Fruit fly (Drosophila melanogaster) whole organism, embryonic: ENCODE measurements around the gene CG10413.

Source experiments
- CG10654 ChIP-seq: fragments of 200-800 bp; sonication (Bioruptor generic); optimal IDR thresholded peaks from 2 replicates; lab custom pipeline; 2016; ENCODE audit warnings: missing biosample characterization, missing genetic modification characterization
- CG11695 ChIP-seq: fragments of 200-800 bp; sonication (Bioruptor generic); IDR thresholded peaks from 3 replicates; pipeline ENCODE4 v1.3.6; 2022; ENCODE audit warnings: missing biosample characterization, missing genetic modification characterization
- CG14050 ChIP-seq: fragments of 200-800 bp; sonication (Bioruptor generic); IDR thresholded peaks from 3 replicates; pipeline ENCODE4 v1.3.6; 2022; ENCODE audit warnings: missing biosample characterization, missing genetic modification characterization
- CG14860 ChIP-seq: fragments of 200-800 bp; sonication (Bioruptor generic); IDR thresholded peaks from 3 replicates; pipeline ENCODE4 v1.3.6; 2022; ENCODE audit warnings: missing biosample characterization, missing genetic modification characterization; ENCODE audit not compliant: partially characterized antibody
- CG14965 ChIP-seq: fragments of 200-800 bp; sonication (Bioruptor generic); optimal IDR thresholded peaks from 2 replicates; lab custom pipeline; 2016; ENCODE audit warnings: missing biosample characterization, missing genetic modification characterization, borderline replicate concordance
- CG15601 ChIP-seq: fragments of 200-800 bp; sonication (Bioruptor generic); optimal IDR thresholded peaks from 3 replicates; lab custom pipeline; 2019; ENCODE audit warnings: missing biosample characterization, mild to moderate bottlenecking, missing genetic modification characterization, moderate library complexity
- CG1792 ChIP-seq: fragments of 200-800 bp; sonication (Bioruptor generic); optimal IDR thresholded peaks from 2 replicates; lab custom pipeline; 2016; ENCODE audit warnings: missing biosample characterization, missing genetic modification characterization
- CG1832 ChIP-seq: fragments of 200-800 bp; sonication (Bioruptor generic); optimal IDR thresholded peaks from 2 replicates; lab custom pipeline; 2017; ENCODE audit warnings: missing biosample characterization, mild to moderate bottlenecking, missing genetic modification characterization, inconsistent platforms
- CG18476 ChIP-seq: fragments of 200-800 bp; sonication (Bioruptor generic); optimal IDR thresholded peaks from 2 replicates; lab custom pipeline; 2016; ENCODE audit warnings: missing biosample characterization, mild to moderate bottlenecking, missing genetic modification characterization
- CG2199 ChIP-seq: fragments of 200-800 bp; sonication (Bioruptor generic); IDR thresholded peaks from 3 replicates; pipeline ENCODE4 v1.3.6; 2022; ENCODE audit warnings: missing biosample characterization, missing genetic modification characterization
- CG2712 ChIP-seq: fragments of 200-800 bp; optimal IDR thresholded peaks from 3 replicates; lab custom pipeline; 2019; ENCODE audit warnings: missing biosample characterization, mild to moderate bottlenecking, missing genetic modification characterization, moderate library complexity
- CG31441 ChIP-seq: fragments of 200-800 bp; sonication (Bioruptor generic); IDR thresholded peaks from 2 replicates; pipeline ENCODE4 v1.3.6; 2022; ENCODE audit warnings: missing biosample characterization, missing genetic modification characterization
- CG32532 ChIP-seq: fragments of 200-800 bp; sonication (Bioruptor generic); IDR thresholded peaks from 2 replicates; pipeline ENCODE4 v1.3.6; 2022; ENCODE audit warnings: missing biosample characterization, missing genetic modification characterization
- CG34422 ChIP-seq: fragments of 200-800 bp; sonication (Bioruptor generic); IDR thresholded peaks from 3 replicates; pipeline ENCODE4 v1.3.6; 2022; ENCODE audit warnings: missing biosample characterization, missing genetic modification characterization
- CG4424 ChIP-seq: fragments of 200-800 bp; sonication (Bioruptor generic); optimal IDR thresholded peaks from 3 replicates; lab custom pipeline; 2016; ENCODE audit warnings: missing biosample characterization, missing genetic modification characterization
- CG7987 ChIP-seq: fragments of 200-800 bp; sonication (Bioruptor generic); optimal IDR thresholded peaks from 2 replicates; lab custom pipeline; 2018; ENCODE audit warnings: missing biosample characterization, mild to moderate bottlenecking, missing genetic modification characterization, moderate library complexity
- CG8089 ChIP-seq: fragments of 200-800 bp; sonication (Bioruptor generic); optimal IDR thresholded peaks from 3 replicates; lab custom pipeline; 2016; ENCODE audit warnings: missing biosample characterization, missing genetic modification characterization
- CG8388 ChIP-seq: fragments of 200-800 bp; sonication (Bioruptor generic); optimal IDR thresholded peaks from 2 replicates; lab custom pipeline; 2019; ENCODE audit warnings: missing biosample characterization, mild to moderate bottlenecking, missing genetic modification characterization, moderate library complexity
- CG9215 ChIP-seq: fragments of 200-800 bp; sonication (Bioruptor generic); IDR thresholded peaks from 2 replicates; pipeline ENCODE4 v1.3.6; 2022; ENCODE audit warnings: missing biosample characterization, missing genetic modification characterization
- CG9437 ChIP-seq: fragments of 200-800 bp; sonication (Bioruptor generic); optimal IDR thresholded peaks from 2 replicates; lab custom pipeline; 2018; ENCODE audit warnings: missing biosample characterization, mild to moderate bottlenecking, missing genetic modification characterization
- CG9609 ChIP-seq: fragments of 200-800 bp; sonication (Bioruptor generic); optimal IDR thresholded peaks from 3 replicates; lab custom pipeline; 2016; ENCODE audit warnings: missing biosample characterization, missing genetic modification characterization
- CG9727 ChIP-seq: fragments of 200-800 bp; sonication (Bioruptor generic); optimal IDR thresholded peaks from 3 replicates; lab custom pipeline; 2017; ENCODE audit warnings: missing biosample characterization, mild to moderate bottlenecking, missing genetic modification characterization
- CoRest ChIP-seq: fragments of 200-800 bp; sonication (Bioruptor generic); optimal IDR thresholded peaks from 3 replicates; lab custom pipeline; 2018; ENCODE audit warnings: missing biosample characterization, mild to moderate bottlenecking, missing genetic modification characterization, moderate library complexity
- Dfd ChIP-seq, 2 experiments: fragments of >200 bp; optimal IDR thresholded peaks; 2 replicates each; lab custom pipeline; 2017; ENCODE audit warnings: missing biosample characterization in 2 of 2, missing genetic modification characterization in 2 of 2
- ERR ChIP-seq: fragments of 200-800 bp; sonication (Bioruptor generic); optimal IDR thresholded peaks from 2 replicates; lab custom pipeline; 2016; ENCODE audit warnings: missing biosample characterization, missing genetic modification characterization
- H15 ChIP-seq: fragments of 200-800 bp; sonication (Bioruptor generic); IDR thresholded peaks from 3 replicates; pipeline ENCODE4 v1.3.6; 2022; ENCODE audit warnings: missing biosample characterization, missing genetic modification characterization
- Hmr ChIP-seq: fragments of 200-800 bp; sonication (Bioruptor generic); optimal IDR thresholded peaks from 3 replicates; lab custom pipeline; 2017; ENCODE audit warnings: mild to moderate bottlenecking, missing biosample characterization, missing genetic modification reagents, missing genetic modification characterization
- Kr ChIP-seq: fragments of 200-800 bp; sonication (Bioruptor generic); optimal IDR thresholded peaks from 2 replicates; lab custom pipeline; 2017; ENCODE audit warnings: missing biosample characterization, mild to moderate bottlenecking, missing genetic modification characterization
- Myb ChIP-seq: fragments of 200-800 bp; sonication (Bioruptor generic); optimal IDR thresholded peaks from 2 replicates; lab custom pipeline; 2016; ENCODE audit warnings: missing biosample characterization, missing genetic modification characterization
- Spps ChIP-seq: fragments of 200-800 bp; sonication (Bioruptor generic); optimal IDR thresholded peaks from 2 replicates; lab custom pipeline; 2018; ENCODE audit warnings: missing biosample characterization, mild to moderate bottlenecking, missing genetic modification characterization
- YL-1 ChIP-seq: fragments of 200-800 bp; sonication (Bioruptor generic); optimal IDR thresholded peaks from 3 replicates; lab custom pipeline; 2017; ENCODE audit warnings: missing biosample characterization, mild to moderate bottlenecking, missing genetic modification characterization
- al ChIP-seq: fragments of 200-800 bp; sonication (Bioruptor generic); IDR thresholded peaks from 2 replicates; pipeline ENCODE4 v1.3.6; 2022; ENCODE audit warnings: missing biosample characterization, missing genetic modification characterization
- ash1 ChIP-seq: fragments of 200-800 bp; sonication (Bioruptor generic); optimal IDR thresholded peaks from 2 replicates; lab custom pipeline; 2018; ENCODE audit warnings: missing biosample characterization, mild to moderate bottlenecking, missing genetic modification characterization
- crol ChIP-seq: fragments of 200-800 bp; sonication (Bioruptor generic); IDR thresholded peaks from 2 replicates; pipeline ENCODE4 v1.3.6; 2022; ENCODE audit warnings: missing biosample characterization, missing genetic modification characterization
- danr ChIP-seq: fragments of 200-800 bp; sonication (Bioruptor generic); IDR thresholded peaks from 2 replicates; pipeline ENCODE4 v1.3.6; 2022; ENCODE audit warnings: missing biosample characterization, missing genetic modification characterization
- dmrt11E ChIP-seq: fragments of 200-800 bp; sonication (Bioruptor generic); optimal IDR thresholded peaks from 3 replicates; lab custom pipeline; 2018; ENCODE audit warnings: missing biosample characterization, mild to moderate bottlenecking, missing genetic modification characterization, moderate library complexity
- emc ChIP-seq: fragments of 200-800 bp; sonication (Bioruptor generic); optimal IDR thresholded peaks from 2 replicates; lab custom pipeline; 2016; ENCODE audit warnings: missing biosample characterization, missing genetic modification characterization
- esg ChIP-seq: fragments of 200-800 bp; sonication (Bioruptor generic); conservative IDR thresholded peaks from 2 replicates; pipeline ENCODE4 v1.3.6; 2022; ENCODE audit warnings: missing biosample characterization, missing genetic modification characterization
- gce ChIP-seq: fragments of 200-800 bp; sonication (Bioruptor generic); IDR thresholded peaks from 3 replicates; pipeline ENCODE4 v1.3.6; 2022; ENCODE audit warnings: missing biosample characterization, missing genetic modification characterization
- gem ChIP-seq: fragments of 200-800 bp; sonication (Bioruptor generic); optimal IDR thresholded peaks from 2 replicates; lab custom pipeline; 2019; ENCODE audit warnings: missing biosample characterization, mild to moderate bottlenecking, missing genetic modification characterization, moderate library complexity
- ind ChIP-seq: fragments of 200-800 bp; sonication (Bioruptor generic); optimal IDR thresholded peaks from 3 replicates; lab custom pipeline; 2016; ENCODE audit warnings: missing biosample characterization, missing genetic modification characterization
- lab ChIP-seq: fragments of 200-800 bp; sonication (Bioruptor generic); optimal IDR thresholded peaks from 3 replicates; lab custom pipeline; 2017; ENCODE audit warnings: missing biosample characterization, missing genetic modification characterization, mild to moderate bottlenecking, moderate library complexity, missing genetic modification reagents
- odd ChIP-seq: fragments of 200-800 bp; sonication (Bioruptor generic); optimal IDR thresholded peaks from 2 replicates; lab custom pipeline; 2017; ENCODE audit warnings: missing biosample characterization, mild to moderate bottlenecking, missing genetic modification characterization
- otp ChIP-seq: fragments of 200-800 bp; sonication (Bioruptor generic); IDR thresholded peaks from 3 replicates; pipeline ENCODE4, ENCODE4 v1.3.6; 2022; ENCODE audit warnings: missing biosample characterization, missing genetic modification characterization
- pfk ChIP-seq: fragments of 200-800 bp; sonication (Bioruptor generic); optimal IDR thresholded peaks from 2 replicates; lab custom pipeline; 2018; ENCODE audit warnings: missing biosample characterization, mild to moderate bottlenecking, missing genetic modification characterization, moderate library complexity
- pros ChIP-seq: fragments of 200-800 bp; sonication (Bioruptor generic); optimal IDR thresholded peaks from 3 replicates; lab custom pipeline; 2019; ENCODE audit warnings: missing biosample characterization, mild to moderate bottlenecking, missing genetic modification characterization, moderate library complexity
- psq ChIP-seq: fragments of 200-800 bp; sonication (Bioruptor generic); optimal IDR thresholded peaks from 2 replicates; lab custom pipeline; 2017; ENCODE audit warnings: missing biosample characterization, missing genetic modification characterization
- repo ChIP-seq: fragments of 200-800 bp; sonication (Bioruptor generic); optimal IDR thresholded peaks from 2 replicates; lab custom pipeline; 2016; ENCODE audit warnings: missing biosample characterization, missing genetic modification characterization
- sisA ChIP-seq: fragments of 200-800 bp; sonication (Bioruptor generic); IDR thresholded peaks from 2 replicates; pipeline ENCODE4 v1.3.6; 2022; ENCODE audit warnings: missing biosample characterization, missing genetic modification characterization
- trh ChIP-seq: fragments of 200-800 bp; sonication (Bioruptor generic); optimal IDR thresholded peaks from 2 replicates; lab custom pipeline; 2016; ENCODE audit warnings: missing biosample characterization, missing genetic modification characterization
- tup ChIP-seq: fragments of 200-800 bp; sonication (Bioruptor generic); optimal IDR thresholded peaks from 2 replicates; lab custom pipeline; 2016; ENCODE audit warnings: missing biosample characterization, mild to moderate bottlenecking, missing genetic modification characterization, moderate library complexity
- vnd ChIP-seq: fragments of 200-800 bp; sonication (Bioruptor generic); IDR thresholded peaks from 3 replicates; pipeline ENCODE4 v1.3.6; 2022; ENCODE audit warnings: missing biosample characterization, missing genetic modification characterization; ENCODE audit not compliant: partially characterized antibody

The CG10413 gene

dm6 chr2L:18616019-18616418 lies 11.0 kb upstream of the CG10413 start, which contains the start of gene IFT46 (continued):
- TF ChIP-seq CG2199 (GFP tag; lab: Robert Waterston, UW): peak; percentile 28; the same call in 1 of the 3 replicates
- no peak for TF ChIP-seq CG9437 (GFP tag; lab: Kevin White, UChicago)
- TF ChIP-seq lab (GFP tag; lab: Kevin White, UChicago): no peak
- peak; percentile 34; the same call in 1 of the 2 replicates for TF ChIP-seq esg (GFP tag; lab: Robert Waterston, UW)
- TF ChIP-seq ERR (GFP tag; lab: Kevin White, UChicago): no peak
- no peak for TF ChIP-seq repo (GFP tag; lab: Kevin White, UChicago)
- TF ChIP-seq CG2712 (tag; lab: Kevin White, UChicago): peak; percentile 35
- no peak for TF ChIP-seq CG32532 (GFP tag; lab: Robert Waterston, UW)
- no peak for TF ChIP-seq Kr (GFP tag; lab: Kevin White, UChicago)
- TF ChIP-seq CG9215: no peak
- no peak for TF ChIP-seq CG4424 (GFP tag; lab: Kevin White, UChicago)
- TF ChIP-seq al (GFP tag; lab: Robert Waterston, UW): no peak
- TF ChIP-seq CG10654 (GFP tag; lab: Kevin White, UChicago): no peak
- no peak for TF ChIP-seq pfk (GFP tag; lab: Kevin White, UChicago)
- TF ChIP-seq psq (GFP tag; lab: Kevin White, UChicago): no peak
- TF ChIP-seq emc (GFP tag; lab: Kevin White, UChicago): no peak
- TF ChIP-seq ind (GFP tag; lab: Kevin White, UChicago): peak; percentile 11
- no peak for TF ChIP-seq CG34422 (GFP tag; lab: Robert Waterston, UW)
- TF ChIP-seq pros (GFP tag; lab: Kevin White, UChicago): no peak
- no peak for TF ChIP-seq crol
- TF ChIP-seq CG1792 (GFP tag; lab: Kevin White, UChicago): no peak
- no peak for TF ChIP-seq otp (GFP tag; lab: Robert Waterston, UW)
- no peak for TF ChIP-seq CG1832
- TF ChIP-seq CG7987: no peak
- no peak for TF ChIP-seq CG8089 (GFP tag; lab: Kevin White, UChicago)
- no peak for TF ChIP-seq Hmr
- no peak for TF ChIP-seq Myb
- no peak for TF ChIP-seq vnd (GFP tag; lab: Robert Waterston, UW)
- TF ChIP-seq H15 (GFP tag; lab: Robert Waterston, UW): 0 out of 3 replicates have a peak, but pooled peaks have one; percentile 23
- TF ChIP-seq YL-1 (GFP tag; lab: Kevin White, UChicago): no peak
- TF ChIP-seq ash1: no peak
- TF ChIP-seq CG14860 (GFP tag; lab: Robert Waterston, UW): no peak
- no peak for TF ChIP-seq danr (GFP tag; lab: Robert Waterston, UW)
- TF ChIP-seq CoRest: no peak
- TF ChIP-seq CG11695 (GFP tag; lab: Robert Waterston, UW): no peak
- no peak for TF ChIP-seq CG31441 (GFP tag; lab: Robert Waterston, UW)
- TF ChIP-seq dmrt11E (tag; lab: Kevin White, UChicago): peak; percentile 32
- peak; percentile 37 for TF ChIP-seq CG9727
- no peak for TF ChIP-seq CG18476 (GFP tag; lab: Kevin White, UChicago)
- TF ChIP-seq gem (tag; lab: Kevin White, UChicago): no peak
- TF ChIP-seq odd (GFP tag; lab: Kevin White, UChicago): no peak
- TF ChIP-seq Dfd (GFP tag; optimal IDR thresholded peaks at IDR 0.05; lab: Kevin White, UChicago): no peak
- TF ChIP-seq gce: no peak
- TF ChIP-seq CG9609 (GFP tag; lab: Kevin White, UChicago): no peak
- no peak for TF ChIP-seq CG14965 (GFP tag; lab: Kevin White, UChicago)
- TF ChIP-seq CG8388 (GFP tag; lab: Kevin White, UChicago): no peak
- no peak for TF ChIP-seq trh
- TF ChIP-seq CG14050 (GFP tag; lab: Robert Waterston, UW): no peak; the same call in 2 of the 3 replicates
- no peak for TF ChIP-seq Spps (tag; lab: Kevin White, UChicago)
- no peak for TF ChIP-seq CG15601 (tag; lab: Kevin White, UChicago)
- no peak for TF ChIP-seq tup (GFP tag; lab: Kevin White, UChicago)
- no peak for TF ChIP-seq sisA (GFP tag; lab: Robert Waterston, UW)
